Fruit fly (Drosophila melanogaster): Measurements from ENCODE around the gene CG9727.

Gene CG9727

DNA sequence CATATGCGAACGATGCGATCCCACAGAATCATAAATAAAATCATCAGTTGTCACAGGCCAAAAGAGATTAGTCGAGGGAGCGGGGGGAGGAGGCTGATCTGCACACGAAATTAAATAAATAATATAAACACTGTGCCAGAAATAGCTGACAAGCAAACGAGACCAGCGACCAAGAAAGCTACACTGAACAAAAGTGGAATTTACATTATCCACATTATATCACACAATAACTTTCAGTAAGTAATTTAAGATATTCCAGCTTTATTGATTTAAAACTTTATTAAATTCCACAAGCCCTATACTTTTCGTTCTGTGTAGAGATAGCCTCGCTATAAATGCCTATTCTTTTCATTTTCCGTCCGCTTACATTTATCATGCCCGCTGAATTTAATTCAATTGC is 52.3 kb downstream of the CG9727 start (continued):
- TF ChIP-seq E2f1 (GFP tag; IDR thresholded peaks at IDR 0.05) (peak; percentile 87), jumu (GFP tag; optimal IDR thresholded peaks at IDR 0.05) (peak; percentile 66), NC2β (GFP tag; optimal IDR thresholded peaks at IDR 0.05) (peak; percentile 58), exex (tag; optimal IDR thresholded peaks at IDR 0.05) (no peak), CG4424 (GFP tag; optimal IDR thresholded peaks at IDR 0.05) (peak; percentile 84), CG31388 (GFP tag; optimal IDR thresholded peaks at IDR 0.05) (no peak), Awh (GFP tag; IDR thresholded peaks at IDR 0.05) (peak; percentile 91), CG11247 (GFP tag; IDR thresholded peaks at IDR 0.05) (peak; percentile 85), vnd (GFP tag; IDR thresholded peaks at IDR 0.05; ENCODE audit: partially characterized antibody) (no peak), Hr51 (GFP tag; optimal IDR thresholded peaks at IDR 0.05) (peak; percentile 55 to 84), Chrac-16 (GFP tag; optimal IDR thresholded peaks at IDR 0.05) (peak; percentile 67), CG10979 (tag; optimal IDR thresholded peaks at IDR 0.05) (peak; percentile 77), CG14667 (GFP tag; IDR thresholded peaks at IDR 0.05) (peak; percentile 74), CG31441 (GFP tag; IDR thresholded peaks at IDR 0.05) (peak; percentile 85), lmd (GFP tag; IDR thresholded peaks at IDR 0.05) (peak; percentile 88), hb (GFP tag; IDR thresholded peaks at IDR 0.05; ENCODE audit: partially characterized antibody) (no peak), Vsx1 (GFP tag; optimal IDR thresholded peaks at IDR 0.05) (peak; percentile 71), CG14441 (GFP tag; IDR thresholded peaks at IDR 0.05) (peak; percentile 86; the same call in 1 of the 2 replicates), NfI (GFP tag; optimal IDR thresholded peaks at IDR 0.05) (peak; percentile 64), CoRest (tag; optimal IDR thresholded peaks at IDR 0.05) (peak; percentile 80), Tbp (GFP tag; optimal IDR thresholded peaks at IDR 0.05) (no peak), NK7.1 (GFP tag; optimal IDR thresholded peaks at IDR 0.05) (peak; percentile 51), croc (GFP tag; conservative IDR thresholded peaks at IDR 0.05) (peak; percentile 68), Blimp-1 (GFP tag; optimal IDR thresholded peaks at IDR 0.05) (peak; percentile 82), Gug (GFP tag; IDR thresholded peaks at IDR 0.05) (peak; percentile 80), CG16813 (GFP tag; IDR thresholded peaks at IDR 0.05; ENCODE audit: partially characterized antibody) (no peak), gro (GFP tag; optimal IDR thresholded peaks at IDR 0.05) (peak; percentile 23), ap (GFP tag; IDR thresholded peaks at IDR 0.05) (peak; percentile 85), eyg (GFP tag; optimal IDR thresholded peaks at IDR 0.05) (peak; percentile 28), Poxn (GFP tag; IDR thresholded peaks at IDR 0.05) (peak; percentile 63), grau (tag; optimal IDR thresholded peaks at IDR 0.05) (peak; percentile 80), gcm2 (GFP tag; optimal IDR thresholded peaks at IDR 0.05) (peak; percentile 52), MBD-R2 (GFP tag; IDR thresholded peaks at IDR 0.05) (no peak; the same call in 1 of the 2 replicates), ab (GFP tag; optimal IDR thresholded peaks at IDR 0.05) (peak; percentile 43), CG17328 (GFP tag; IDR thresholded peaks at IDR 0.05) (peak; percentile 90), CG5180 (GFP tag; optimal IDR thresholded peaks at IDR 0.05) (peak; percentile 19), Side (GFP tag; optimal IDR thresholded peaks at IDR 0.05) (peak; percentile 74), CkIIα-i1 (GFP tag; IDR thresholded peaks at IDR 0.05) (peak; percentile 66), Hand (GFP tag; optimal IDR thresholded peaks at IDR 0.05) (no peak), CG8290 (GFP tag; optimal IDR thresholded peaks at IDR 0.05) (no peak), CG8290 (tag; optimal IDR thresholded peaks at IDR 0.05) (peak in 1 of 2 experiments; percentile 82), CG9876 (GFP tag; optimal IDR thresholded peaks at IDR 0.05) (no peak), Oli (tag; optimal IDR thresholded peaks at IDR 0.05) (peak; percentile 81), CG42726 (GFP tag; IDR thresholded peaks at IDR 0.05; ENCODE audit: partially characterized antibody) (no peak), CG11456 (GFP tag; IDR thresholded peaks at IDR 0.05) (peak; percentile 90), pum (GFP tag; optimal IDR thresholded peaks at IDR 0.05) (peak; percentile 66), CG8089 (GFP tag; optimal IDR thresholded peaks at IDR 0.05) (peak; percentile 48), Bdp1 (GFP tag; optimal IDR thresholded peaks at IDR 0.05) (peak; percentile 53), aop (GFP tag; IDR thresholded peaks at IDR 0.05) (0 out of 2 replicates have a peak, but pooled peaks have one; percentile 41), bab2 (GFP tag; optimal IDR thresholded peaks at IDR 0.05) (peak; percentile 78), cwo (GFP tag; optimal IDR thresholded peaks at IDR 0.05) (peak; percentile 87), chn (GFP tag; optimal IDR thresholded peaks at IDR 0.05) (peak; percentile 66)

Measured in whole organism, embryonic.